Fruit fly (Drosophila melanogaster): ENCODE results near the gene loco.

Gene loco

DNA sequence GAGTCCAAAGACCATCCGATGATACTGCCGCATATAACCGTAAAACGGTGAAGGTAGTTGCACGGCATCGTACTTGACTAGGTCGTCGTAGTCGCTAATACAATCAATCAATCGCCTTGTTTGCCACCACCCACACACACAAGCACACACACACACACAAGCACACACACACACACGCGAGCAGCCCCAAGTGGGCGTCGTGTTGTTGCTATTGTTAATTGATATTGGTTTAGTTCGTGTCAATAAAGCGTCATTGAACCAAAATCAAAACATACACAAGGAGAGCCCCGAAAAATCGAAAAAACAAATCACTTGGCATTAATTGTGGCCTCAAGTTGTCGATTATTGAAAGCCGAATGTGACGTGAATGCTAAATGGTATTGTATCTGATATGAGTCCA is 42.7 kb downstream of the loco start:
- TF ChIP-seq CG8301 (tag; optimal IDR thresholded peaks at IDR 0.05) = no peak
- TF ChIP-seq CG32121 (GFP tag; IDR thresholded peaks at IDR 0.05) = no peak
- no peak for TF ChIP-seq Ets98B (GFP tag; IDR thresholded peaks at IDR 0.05)
- no peak for TF ChIP-seq gl (tag; optimal IDR thresholded peaks at IDR 0.05)
- TF ChIP-seq CG34367 (tag; optimal IDR thresholded peaks at IDR 0.05) = no peak
- TF ChIP-seq Snoo (tag; optimal IDR thresholded peaks at IDR 0.05) = no peak

DNA sequence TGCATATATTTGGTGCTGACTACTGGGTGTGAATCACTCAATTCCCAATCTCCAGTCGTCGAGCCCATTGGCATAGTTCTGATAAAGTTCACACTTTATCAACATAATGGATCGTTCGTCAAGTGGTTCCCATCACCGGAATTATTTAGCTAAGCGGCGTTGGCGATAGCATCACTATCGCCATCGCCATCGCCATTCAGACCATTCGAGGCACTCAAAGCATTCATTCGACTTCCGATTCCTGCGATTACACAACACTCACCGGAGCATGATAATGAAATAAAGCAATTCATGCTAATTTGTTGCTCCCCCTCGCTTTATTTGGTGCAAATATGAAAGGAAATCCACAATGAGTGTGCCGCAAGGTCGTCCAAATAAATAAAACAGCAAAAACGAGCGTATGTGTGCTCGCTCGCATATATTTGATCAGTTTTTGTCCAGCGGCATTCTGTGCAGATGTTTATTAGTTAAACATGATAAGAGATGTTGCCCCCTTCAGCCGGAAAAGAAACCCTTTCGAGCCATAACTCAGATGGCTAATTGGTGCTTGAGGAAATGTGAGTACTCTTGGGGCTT is 43.8 kb downstream of the loco start:
- TF ChIP-seq Pif1B (GFP tag; optimal IDR thresholded peaks at IDR 0.05) (no peak), CG34367 (tag; optimal IDR thresholded peaks at IDR 0.05) (no peak), D1 (tag; optimal IDR thresholded peaks at IDR 0.05) (no peak), CG10348 (GFP tag; IDR thresholded peaks at IDR 0.05) (no peak), CG9948 (tag; optimal IDR thresholded peaks at IDR 0.05) (no peak), fd96Ca (GFP tag; IDR thresholded peaks at IDR 0.05) (no peak), CG8159 (tag; optimal IDR thresholded peaks at IDR 0.05) (no peak), Ets98B (GFP tag; IDR thresholded peaks at IDR 0.05) (no peak), CG12605 (GFP tag; IDR thresholded peaks at IDR 0.05) (no peak), CG15710 (tag; optimal IDR thresholded peaks at IDR 0.05) (no peak), Pif1A (GFP tag; optimal IDR thresholded peaks at IDR 0.05) (no peak), CG13204 (GFP tag; optimal IDR thresholded peaks at IDR 0.05) (no peak)

- TF ChIP-seq gl (tag; optimal IDR thresholded peaks at IDR 0.05) = no peak
- no peak; the same call in 1 of the 2 replicates for TF ChIP-seq CG32121 (GFP tag; IDR thresholded peaks at IDR 0.05)
- TF ChIP-seq rn (GFP tag; IDR thresholded peaks at IDR 0.05) = peak; percentile 13; the same call in 1 of the 2 replicates
- TF ChIP-seq CG9948 (tag; optimal IDR thresholded peaks at IDR 0.05) = peak; percentile 1
- TF ChIP-seq Ets98B (GFP tag; IDR thresholded peaks at IDR 0.05) = 0 out of 2 replicates have a peak, but pooled peaks have one; percentile 22
- no peak for TF ChIP-seq CG10348 (GFP tag; IDR thresholded peaks at IDR 0.05)
- no peak for TF ChIP-seq CG13204 (GFP tag; optimal IDR thresholded peaks at IDR 0.05)
- TF ChIP-seq CG4496 (GFP tag; IDR thresholded peaks at IDR 0.05) = no peak
- peak; percentile 75 for TF ChIP-seq CG14655 (GFP tag; optimal IDR thresholded peaks at IDR 0.05)
- TF ChIP-seq CG8301 (tag; optimal IDR thresholded peaks at IDR 0.05) = peak; percentile 74
- peak; percentile 24 for TF ChIP-seq Pif1A (GFP tag; optimal IDR thresholded peaks at IDR 0.05)
Observed at dm6 chr3R:22594257-22594656, 44.9 kb downstream of the loco start.

DNA sequence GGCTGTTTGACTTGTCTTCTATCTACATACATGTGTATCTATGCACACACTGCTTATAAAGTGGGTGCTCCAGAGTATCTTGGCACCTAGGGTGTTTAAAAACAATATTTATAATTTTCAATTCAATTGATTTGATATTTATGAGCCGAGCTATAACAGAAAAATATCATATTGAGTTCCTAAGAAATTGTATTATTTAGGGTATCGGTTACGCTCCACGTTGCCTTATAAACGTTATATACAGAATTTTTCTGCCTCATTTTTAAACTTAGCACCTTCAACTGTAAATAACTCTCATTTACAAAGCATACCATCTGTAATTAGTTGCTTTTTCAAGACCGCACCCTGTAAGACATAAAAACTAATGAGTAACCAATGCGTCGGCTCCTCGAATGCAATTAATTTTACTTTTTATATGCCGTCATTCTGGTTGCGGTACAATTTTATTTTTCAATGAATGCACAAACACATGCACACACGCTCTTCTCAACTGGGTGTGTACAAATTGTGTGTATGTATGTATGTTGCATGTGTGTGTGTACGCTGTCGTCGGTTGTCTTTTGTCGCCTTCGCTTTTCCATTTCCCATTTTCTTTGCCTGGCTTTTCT is 48.4 kb downstream of the loco start:
- peak; percentile 18 for TF ChIP-seq CG34367 (tag; optimal IDR thresholded peaks at IDR 0.05)
- TF ChIP-seq CG12605 (GFP tag; IDR thresholded peaks at IDR 0.05) = no peak
- peak; percentile 46 for TF ChIP-seq CG15710 (tag; optimal IDR thresholded peaks at IDR 0.05)
- TF ChIP-seq CG14655 (GFP tag; optimal IDR thresholded peaks at IDR 0.05) = peak; percentile 86
- peak; percentile 43 for TF ChIP-seq CG9948 (tag; optimal IDR thresholded peaks at IDR 0.05)
- peak; percentile 48 for TF ChIP-seq CG17806 (tag; optimal IDR thresholded peaks at IDR 0.05)
- TF ChIP-seq CG8301 (tag; optimal IDR thresholded peaks at IDR 0.05) = peak; percentile 75
- TF ChIP-seq Pif1B (GFP tag; optimal IDR thresholded peaks at IDR 0.05) = peak; percentile 36
- peak; percentile 47 for TF ChIP-seq CG8159 (tag; optimal IDR thresholded peaks at IDR 0.05)
- TF ChIP-seq CG10348 (GFP tag; IDR thresholded peaks at IDR 0.05) = 0 out of 2 replicates have a peak, but pooled peaks have one; percentile 39
- TF ChIP-seq Ets98B (GFP tag; IDR thresholded peaks at IDR 0.05) = no peak; the same call in none of the 2 replicates
- TF ChIP-seq fd96Ca (GFP tag; IDR thresholded peaks at IDR 0.05) = peak; percentile 37; the same call in 1 of the 3 replicates
- TF ChIP-seq CG4496 (GFP tag; IDR thresholded peaks at IDR 0.05) = peak; percentile 46
- TF ChIP-seq CG32121 (GFP tag; IDR thresholded peaks at IDR 0.05) = peak; percentile 19; the same call in 1 of the 2 replicates
- no peak for TF ChIP-seq Snoo (tag; optimal IDR thresholded peaks at IDR 0.05)
- no peak for TF ChIP-seq CG13204 (GFP tag; optimal IDR thresholded peaks at IDR 0.05)
- TF ChIP-seq rn (GFP tag; IDR thresholded peaks at IDR 0.05) = no peak
- TF ChIP-seq Pif1A (GFP tag; optimal IDR thresholded peaks at IDR 0.05) = peak; percentile 71

DNA sequence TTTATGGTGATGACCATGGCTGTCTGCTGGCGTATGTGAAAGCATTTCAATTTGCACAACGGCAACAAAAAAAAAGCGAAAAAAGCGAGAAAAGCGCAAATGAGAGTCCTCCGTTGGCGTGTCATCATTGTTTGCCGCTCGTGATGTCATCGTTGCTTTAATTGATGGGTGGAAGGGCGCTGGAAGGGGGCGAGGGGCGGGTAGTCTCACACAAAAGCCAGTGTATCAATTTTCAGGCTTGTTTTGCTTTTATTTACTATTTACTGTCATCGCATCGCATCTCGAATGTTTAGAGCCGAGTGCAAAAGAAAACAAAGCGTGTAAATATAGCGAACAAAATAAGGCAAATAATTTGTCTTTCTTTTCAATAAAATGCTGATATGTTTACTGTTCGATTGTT is 49.9 kb downstream of the loco start:
- TF ChIP-seq CG34367 (tag; optimal IDR thresholded peaks at IDR 0.05) (peak; percentile 16), Ets98B (GFP tag; IDR thresholded peaks at IDR 0.05) (peak; percentile 29; the same call in 1 of the 2 replicates), CG15710 (tag; optimal IDR thresholded peaks at IDR 0.05) (peak; percentile 14), CG14655 (GFP tag; optimal IDR thresholded peaks at IDR 0.05) (no peak), CG4496 (GFP tag; IDR thresholded peaks at IDR 0.05) (peak; percentile 56; the same call in 1 of the 3 replicates), CG13204 (GFP tag; optimal IDR thresholded peaks at IDR 0.05) (peak; percentile 34), CG9948 (tag; optimal IDR thresholded peaks at IDR 0.05) (peak; percentile 9), CG8159 (tag; optimal IDR thresholded peaks at IDR 0.05) (peak; percentile 56), CG8301 (tag; optimal IDR thresholded peaks at IDR 0.05) (peak; percentile 51), fd96Ca (GFP tag; IDR thresholded peaks at IDR 0.05) (peak; percentile 50; the same call in 2 of the 3 replicates), Pif1A (GFP tag; optimal IDR thresholded peaks at IDR 0.05) (no peak), D1 (tag; optimal IDR thresholded peaks at IDR 0.05) (no peak), CG17806 (tag; optimal IDR thresholded peaks at IDR 0.05) (peak; percentile 23), EcR (GFP tag; optimal IDR thresholded peaks at IDR 0.05) (peak; percentile 30), gl (tag; optimal IDR thresholded peaks at IDR 0.05) (peak; percentile 75), Snoo (tag; optimal IDR thresholded peaks at IDR 0.05) (no peak), CG12605 (GFP tag; IDR thresholded peaks at IDR 0.05) (0 out of 2 replicates have a peak, but pooled peaks have one; percentile 43)

DNA sequence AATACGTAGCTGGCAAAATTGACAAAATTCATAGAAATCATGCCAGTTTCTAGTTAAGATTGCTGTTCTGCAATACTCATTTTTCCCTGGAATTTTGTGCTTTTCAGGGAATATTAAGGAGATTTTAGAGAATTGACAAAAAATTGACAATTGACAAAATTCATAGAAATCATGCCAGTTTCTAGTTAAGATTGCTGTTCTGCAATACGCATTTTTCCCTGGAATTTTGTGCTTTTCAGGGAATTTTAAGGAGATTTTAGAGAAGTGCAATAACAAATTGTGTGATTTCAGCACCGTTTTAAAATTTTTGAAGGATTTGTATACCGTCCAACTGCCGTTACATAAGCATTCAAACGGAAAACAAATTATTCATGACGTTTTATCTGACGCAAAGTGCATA is 50.4 kb downstream of the loco start:
- TF ChIP-seq Pif1A (GFP tag; optimal IDR thresholded peaks at IDR 0.05) = no peak
- TF ChIP-seq CG10348 (GFP tag; IDR thresholded peaks at IDR 0.05) = no peak
- TF ChIP-seq rn (GFP tag; IDR thresholded peaks at IDR 0.05) = no peak
- no peak for TF ChIP-seq Ets98B (GFP tag; IDR thresholded peaks at IDR 0.05)
- no peak for TF ChIP-seq fd96Ca (GFP tag; IDR thresholded peaks at IDR 0.05)
- TF ChIP-seq CG8301 (tag; optimal IDR thresholded peaks at IDR 0.05) = no peak
- TF ChIP-seq Pif1B (GFP tag; optimal IDR thresholded peaks at IDR 0.05) = no peak
- TF ChIP-seq CG17806 (tag; optimal IDR thresholded peaks at IDR 0.05) = no peak
- TF ChIP-seq CG4496 (GFP tag; IDR thresholded peaks at IDR 0.05) = no peak
- TF ChIP-seq CG34367 (tag; optimal IDR thresholded peaks at IDR 0.05) = no peak
- no peak for TF ChIP-seq CG15710 (tag; optimal IDR thresholded peaks at IDR 0.05)
- TF ChIP-seq CG8159 (tag; optimal IDR thresholded peaks at IDR 0.05) = no peak
- no peak for TF ChIP-seq CG9948 (tag; optimal IDR thresholded peaks at IDR 0.05)
- TF ChIP-seq D1 (tag; optimal IDR thresholded peaks at IDR 0.05) = no peak
- TF ChIP-seq gl (tag; optimal IDR thresholded peaks at IDR 0.05) = no peak
- no peak for TF ChIP-seq CG13204 (GFP tag; optimal IDR thresholded peaks at IDR 0.05)
- TF ChIP-seq EcR (GFP tag; optimal IDR thresholded peaks at IDR 0.05) = no peak
- no peak for TF ChIP-seq CG32121 (GFP tag; IDR thresholded peaks at IDR 0.05)
- no peak for TF ChIP-seq CG14655 (GFP tag; optimal IDR thresholded peaks at IDR 0.05)
- no peak for TF ChIP-seq Snoo (tag; optimal IDR thresholded peaks at IDR 0.05)

Measured in whole organism, pupa.